Worm (Caenorhabditis elegans) whole organism, L1 larva: ENCODE measurements around the gene urb-1.

ENCODE experiments used
- egl-27 ChIP-seq, 2 experiments: fragments of 150-350 bp in 1 of 2; sonication (generic microtip); optimal IDR thresholded peaks; 3 replicates each; lab custom pipeline; 2017 to 2018; ENCODE audit warnings: missing biosample characterization in 2 of 2, missing genetic modification characterization in 2 of 2, missing genetic modification reagents in 2 of 2
- ets-5 ChIP-seq: fragments of 200-800 bp; sonication (Bioruptor generic); IDR thresholded peaks from 2 replicates; pipeline ENCODE4 v1.3.6; 2022; ENCODE audit warnings: missing genetic modification characterization, missing compliant biosample characterization
- irx-1 ChIP-seq: sonication (generic microtip); optimal IDR thresholded peaks from 2 replicates; lab custom pipeline; 2016; ENCODE audit warnings: missing genetic modification characterization, missing compliant biosample characterization
- isw-1 ChIP-seq: fragments of 200-800 bp; sonication (Bioruptor generic); IDR thresholded peaks from 2 replicates; pipeline ENCODE4 v1.3.6; 2022; ENCODE audit warnings: missing genetic modification characterization, missing compliant biosample characterization
- lin-35 ChIP-seq, 2 experiments: fragments of 150-350 bp; optimal IDR thresholded peaks; 2 replicates each; lab custom pipeline; 2014; ENCODE audit warnings: missing biosample characterization in 2 of 2, missing genetic modification characterization in 2 of 2, missing genetic modification reagents in 2 of 2
- lin-39 ChIP-seq: fragments of 150-350 bp; optimal IDR thresholded peaks from 2 replicates; lab custom pipeline; 2014; ENCODE audit warnings: missing biosample characterization, missing genetic modification reagents, missing genetic modification characterization
- mep-1 ChIP-seq: fragments of 150-350 bp; optimal IDR thresholded peaks from 2 replicates; lab custom pipeline; 2014; ENCODE audit warnings: missing biosample characterization, missing genetic modification characterization
- nhr-20 ChIP-seq: sonication (generic microtip); optimal IDR thresholded peaks from 2 replicates; lab custom pipeline; 2016; ENCODE audit warnings: mild to moderate bottlenecking, missing genetic modification characterization, missing compliant biosample characterization
- nhr-237 ChIP-seq: fragments of 150-350 bp; optimal IDR thresholded peaks from 2 replicates; lab custom pipeline; 2014; ENCODE audit warnings: missing biosample characterization, missing genetic modification characterization
- pqm-1 ChIP-seq: sonication (generic microtip); optimal IDR thresholded peaks from 3 replicates; lab custom pipeline; 2017; ENCODE audit warnings: missing biosample characterization, missing genetic modification characterization
- snu-23 ChIP-seq: sonication (generic microtip); optimal IDR thresholded peaks from 2 replicates; lab custom pipeline; 2016; ENCODE audit warnings: missing genetic modification characterization, missing compliant biosample characterization
- sox-4 ChIP-seq: sonication (generic microtip); optimal IDR thresholded peaks from 2 replicates; lab custom pipeline; 2016; ENCODE audit warnings: missing genetic modification characterization, missing compliant biosample characterization
- tlp-1 ChIP-seq: fragments of 150-350 bp; optimal IDR thresholded peaks from 2 replicates; lab custom pipeline; 2014; ENCODE audit warnings: missing biosample characterization, missing genetic modification characterization
- unc-130 ChIP-seq: fragments of 150-350 bp; optimal IDR thresholded peaks from 2 replicates; lab custom pipeline; 2017; ENCODE audit warnings: missing biosample characterization, missing genetic modification characterization, inconsistent platforms
- unc-30 ChIP-seq: sonication (generic microtip); optimal IDR thresholded peaks from 2 replicates; lab custom pipeline; 2017; ENCODE audit warnings: missing biosample characterization, missing genetic modification characterization

urb-1 gene

ce11 chrV:6385677-6386276 lies 38.2 kb downstream of the urb-1 start:
- TF ChIP-seq snu-23 (GFP tag; lab: Kevin White, UChicago), result no peak
- no peak for TF ChIP-seq isw-1 (GFP tag; lab: Robert Waterston, UW)
- TF ChIP-seq lin-39 (tag; lab: Kevin White, UChicago), result no peak
- no peak for TF ChIP-seq nhr-20 (tag; lab: Kevin White, UChicago)
- no peak for TF ChIP-seq pqm-1 (tag; lab: Kevin White, UChicago)
- TF ChIP-seq ets-5, result no peak
- no peak for TF ChIP-seq unc-130
- TF ChIP-seq unc-30 (tag; lab: Kevin White, UChicago), result no peak
- no peak for TF ChIP-seq irx-1 (tag; lab: Kevin White, UChicago)
- no peak for TF ChIP-seq mep-1 (tag; lab: Kevin White, UChicago)
- TF ChIP-seq sox-4 (tag; lab: Kevin White, UChicago), result no peak
- TF ChIP-seq, all 84 proteins: peak for 0

- TF ChIP-seq nhr-237 (tag; lab: Kevin White, UChicago), result no peak
- no peak for TF ChIP-seq lin-35 (GFP tag; optimal IDR thresholded peaks at IDR 0.05; lab: Kevin White, UChicago)
- no peak for TF ChIP-seq egl-27 (tag; optimal IDR thresholded peaks at IDR 0.05; lab: Kevin White, UChicago)
Observed at ce11 chrV:6374844-6375243, 49.1 kb downstream of the urb-1 start, which contains the start of gene F13H6.5. F13H6.5 (minus strand) TSS chrV:6374944.

ce11 chrV:6368494-6368893 lies 55.5 kb downstream of the urb-1 start:
- no peak for TF ChIP-seq tlp-1
- TF ChIP-seq nhr-20 (tag; lab: Kevin White, UChicago), result peak; percentile 14
- TF ChIP-seq, all 84 proteins: peak for 1
